Fruit fly (Drosophila melanogaster): ENCODE measurements around the gene Ptp36E.

The Ptp36E gene

DNA sequence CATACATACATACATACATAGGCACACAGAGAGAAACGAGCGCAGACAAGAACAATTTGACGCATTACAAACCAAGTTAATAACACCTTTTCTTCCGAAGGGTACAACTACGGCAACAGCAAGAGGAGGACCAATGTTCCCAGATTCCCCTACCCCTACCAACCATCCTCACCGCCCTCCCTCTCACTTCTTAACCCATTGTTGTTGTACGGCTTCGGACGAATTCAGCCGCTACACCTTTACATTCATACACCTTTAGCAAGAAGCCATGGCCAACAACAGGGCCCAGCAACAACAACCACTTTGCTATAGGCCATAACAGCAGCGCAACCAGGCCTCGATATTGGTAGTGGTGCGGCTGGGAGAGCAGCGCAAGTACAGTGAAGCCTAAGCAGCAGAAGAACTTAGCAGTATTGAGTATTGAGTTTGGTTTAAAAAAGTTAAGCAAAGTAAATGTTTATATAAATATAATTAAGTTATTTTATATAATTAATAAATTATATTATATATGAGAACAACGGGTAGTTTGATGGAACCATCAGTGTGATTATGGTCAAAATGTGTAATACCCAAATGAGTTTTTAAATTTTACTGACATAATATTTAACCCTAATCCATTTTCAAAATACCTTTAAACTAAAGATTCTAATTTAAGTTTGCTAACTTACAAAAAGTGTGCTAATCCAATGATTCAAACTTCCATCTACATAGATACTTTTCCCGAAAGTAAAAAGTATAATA, 34.2 kb downstream of the Ptp36E start:
- TF ChIP-seq EcR (GFP tag; optimal IDR thresholded peaks at IDR 0.05) (no peak), pan (optimal IDR thresholded peaks at IDR 0.05) (no peak), CG8478 (optimal IDR thresholded peaks at IDR 0.05) (no peak), Dll (optimal IDR thresholded peaks at IDR 0.05) (no peak), psq (optimal IDR thresholded peaks at IDR 0.05) (no peak), usp (GFP tag; optimal IDR thresholded peaks at IDR 0.05) (no peak)

DNA sequence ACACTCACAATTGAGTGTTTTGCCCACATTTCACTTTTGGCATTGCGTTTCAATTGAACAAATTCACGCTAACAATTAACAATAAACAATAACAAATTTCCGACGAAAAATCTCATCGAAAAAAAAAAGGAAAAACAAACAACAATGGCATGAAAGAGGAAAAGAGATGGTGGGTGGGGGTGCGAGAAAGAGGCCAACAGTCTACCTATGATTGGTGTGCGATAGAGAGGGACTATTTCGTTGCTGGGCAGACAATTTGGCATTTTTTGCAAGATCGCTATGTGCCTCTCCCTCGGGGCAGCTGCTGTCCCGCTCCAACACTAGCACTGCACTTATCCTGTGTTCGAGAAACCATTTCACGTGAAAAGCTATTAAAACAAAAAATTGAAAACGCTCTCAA, 34.9 kb downstream of the Ptp36E start:
- TF ChIP-seq pan (optimal IDR thresholded peaks at IDR 0.05) (no peak), EcR (GFP tag; optimal IDR thresholded peaks at IDR 0.05) (no peak), Dll (optimal IDR thresholded peaks at IDR 0.05) (no peak), usp (GFP tag; optimal IDR thresholded peaks at IDR 0.05) (no peak), psq (optimal IDR thresholded peaks at IDR 0.05) (no peak), CG8478 (optimal IDR thresholded peaks at IDR 0.05) (no peak)

DNA sequence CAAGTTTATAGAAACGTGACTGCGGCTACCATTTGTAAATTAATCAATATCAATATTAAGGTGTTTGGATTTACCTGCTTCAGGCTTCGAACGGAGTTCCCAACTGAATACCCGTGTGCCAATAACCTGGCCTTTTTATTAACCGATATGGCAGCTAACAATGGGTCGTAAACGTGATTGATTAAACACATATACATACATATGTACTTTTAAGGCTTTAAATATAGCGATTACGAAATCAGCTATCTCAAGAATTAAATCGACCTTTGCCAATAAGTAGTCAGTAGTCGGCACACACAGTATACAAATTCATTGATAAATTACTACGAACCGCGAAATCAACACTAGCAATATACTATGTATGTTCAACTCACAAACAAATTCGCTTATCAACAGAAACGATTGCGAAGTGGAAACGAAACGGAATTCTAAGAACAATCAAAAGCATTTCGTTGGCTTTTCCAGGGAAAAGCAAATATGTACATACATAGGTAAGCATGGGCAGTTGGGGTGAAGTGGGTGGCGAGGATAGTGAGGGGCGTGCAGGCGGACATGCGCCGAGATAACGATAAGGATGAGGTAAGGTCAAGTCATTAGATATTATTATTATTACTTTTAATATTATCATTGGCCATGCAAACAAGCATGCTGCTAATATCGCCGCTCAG, 36.1 kb downstream of the Ptp36E start:
- TF ChIP-seq pan (optimal IDR thresholded peaks at IDR 0.05), result no peak
- TF ChIP-seq CG8478 (optimal IDR thresholded peaks at IDR 0.05), result no peak
- TF ChIP-seq psq (optimal IDR thresholded peaks at IDR 0.05), result no peak
- TF ChIP-seq Dll (optimal IDR thresholded peaks at IDR 0.05), result no peak
- TF ChIP-seq EcR (GFP tag; optimal IDR thresholded peaks at IDR 0.05), result no peak
- no peak for TF ChIP-seq usp (GFP tag; optimal IDR thresholded peaks at IDR 0.05)

DNA sequence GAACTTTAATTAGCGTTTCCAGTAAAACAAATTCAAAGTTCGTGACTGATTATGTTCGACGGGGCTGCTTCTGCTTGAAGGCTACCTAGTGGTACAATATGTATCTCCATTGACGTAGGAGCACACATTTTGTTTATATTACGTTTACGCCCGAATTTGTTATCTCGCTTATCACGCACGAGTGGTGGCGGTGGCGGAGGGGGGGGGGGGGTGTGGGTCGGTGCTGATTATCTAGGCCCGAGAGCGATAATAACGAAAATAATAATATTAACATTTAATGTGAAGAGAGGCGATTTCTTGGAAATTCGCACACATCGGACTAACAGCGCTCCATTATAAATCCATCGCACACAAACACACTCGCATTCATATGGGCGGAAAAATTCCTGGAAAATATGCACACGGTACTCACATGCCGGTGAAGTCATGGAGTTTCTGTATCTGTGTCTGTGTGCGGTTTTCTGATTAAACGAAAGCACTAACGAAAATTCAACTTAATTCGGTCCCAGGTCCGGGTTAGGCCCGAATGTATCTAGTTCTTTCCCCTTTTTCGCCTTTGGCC, 37.2 kb downstream of the Ptp36E start:
- TF ChIP-seq EcR (GFP tag; optimal IDR thresholded peaks at IDR 0.05) (no peak), CG8478 (optimal IDR thresholded peaks at IDR 0.05) (no peak), usp (GFP tag; optimal IDR thresholded peaks at IDR 0.05) (no peak), pan (optimal IDR thresholded peaks at IDR 0.05) (no peak), Dll (optimal IDR thresholded peaks at IDR 0.05) (no peak), psq (optimal IDR thresholded peaks at IDR 0.05) (no peak)

DNA sequence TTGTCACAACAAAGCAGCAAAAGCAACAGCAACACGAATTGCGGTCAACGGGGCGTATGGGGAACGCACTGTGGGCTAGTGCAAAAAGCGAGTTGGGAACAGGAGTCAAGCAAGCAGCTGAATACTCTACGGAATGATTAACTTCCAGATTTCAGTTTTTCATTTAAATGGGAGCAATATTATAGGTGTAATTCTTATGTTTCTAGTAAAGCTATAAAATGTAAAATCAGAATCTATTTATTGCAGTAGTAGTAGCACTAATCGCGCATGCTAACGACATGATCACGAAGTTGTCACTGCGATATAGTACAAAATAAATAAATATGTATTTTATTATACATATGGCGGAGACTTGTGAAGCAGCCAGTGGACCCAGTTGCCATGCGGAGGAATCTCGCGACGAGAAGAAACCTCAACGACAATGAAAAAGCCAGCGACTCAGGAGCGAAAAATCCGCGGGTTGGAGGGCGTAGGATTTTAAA, 38.1 kb downstream of the Ptp36E start:
- TF ChIP-seq pan (optimal IDR thresholded peaks at IDR 0.05) (no peak), usp (GFP tag; optimal IDR thresholded peaks at IDR 0.05) (no peak)

DNA sequence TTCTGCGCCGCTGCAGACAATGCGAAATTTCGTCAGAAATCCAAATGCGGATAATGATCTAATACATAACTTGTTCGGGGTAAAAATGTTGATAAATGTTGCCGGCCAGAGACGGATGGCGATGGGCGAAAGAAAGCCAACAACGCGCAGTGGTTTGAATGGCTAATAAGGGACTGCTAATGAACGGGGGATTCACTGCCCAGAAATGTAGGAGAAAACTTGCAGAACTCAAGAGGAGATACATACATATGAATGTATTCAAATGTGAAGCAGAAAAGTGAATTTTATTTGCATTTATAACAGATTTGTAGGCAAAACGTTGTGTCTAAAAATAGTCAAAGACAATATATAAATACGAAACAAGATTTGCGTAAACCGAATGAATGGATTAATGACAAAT, 39.0 kb downstream of the Ptp36E start:
- TF ChIP-seq CG8478 (optimal IDR thresholded peaks at IDR 0.05), result no peak
- no peak for TF ChIP-seq EcR (GFP tag; optimal IDR thresholded peaks at IDR 0.05)
- TF ChIP-seq usp (GFP tag; optimal IDR thresholded peaks at IDR 0.05), result no peak
- TF ChIP-seq psq (optimal IDR thresholded peaks at IDR 0.05), result no peak
- TF ChIP-seq pan (optimal IDR thresholded peaks at IDR 0.05), result no peak
- no peak for TF ChIP-seq Dll (optimal IDR thresholded peaks at IDR 0.05)

DNA sequence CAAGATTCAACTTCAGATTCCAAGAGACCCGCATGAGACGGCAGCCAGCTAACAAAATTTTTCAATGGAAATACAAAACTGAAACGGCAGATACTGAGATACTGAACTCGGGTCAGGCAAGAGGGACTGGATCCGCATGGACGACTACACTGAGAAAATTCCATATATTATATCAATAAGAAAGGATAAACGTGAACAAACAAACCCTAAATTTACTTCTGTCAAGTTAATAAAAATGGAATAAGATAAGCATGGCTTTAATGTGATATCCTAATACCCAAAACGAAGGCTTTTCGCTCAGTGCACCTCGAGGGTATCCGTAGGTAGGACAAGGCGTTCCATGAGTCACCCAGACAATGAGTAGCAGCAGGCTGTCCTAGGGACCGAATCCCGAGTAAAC, 39.6 kb downstream of the Ptp36E start:
- TF ChIP-seq EcR (GFP tag; optimal IDR thresholded peaks at IDR 0.05) (no peak), pan (optimal IDR thresholded peaks at IDR 0.05) (no peak), Dll (optimal IDR thresholded peaks at IDR 0.05) (no peak), psq (optimal IDR thresholded peaks at IDR 0.05) (no peak), usp (GFP tag; optimal IDR thresholded peaks at IDR 0.05) (no peak), CG8478 (optimal IDR thresholded peaks at IDR 0.05) (no peak)

DNA sequence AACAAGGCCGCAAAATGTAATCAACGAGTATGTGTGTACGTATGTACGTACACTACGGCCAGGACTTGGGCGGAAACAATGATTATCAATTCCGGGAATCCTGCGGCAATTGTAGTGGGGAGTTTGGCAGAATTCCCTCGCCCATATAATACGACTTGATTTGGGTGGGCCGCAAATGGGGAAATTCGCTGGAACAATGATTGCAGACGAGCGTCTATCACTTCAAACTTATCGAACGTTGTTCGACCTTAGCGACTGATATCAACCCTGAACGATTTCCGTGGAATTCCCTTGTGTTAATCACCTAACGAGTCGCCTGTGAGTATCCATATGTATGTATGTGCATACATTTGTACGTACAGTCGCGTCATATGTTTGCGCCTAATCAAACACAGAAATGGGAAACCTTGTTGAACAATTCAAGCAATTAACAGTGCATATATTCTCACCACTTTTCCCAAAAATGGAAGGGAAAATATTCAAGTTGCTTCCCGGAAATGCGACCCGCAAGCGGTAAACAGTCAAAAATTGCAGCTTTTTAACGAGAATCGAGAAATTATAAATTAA, 40.5 kb downstream of the Ptp36E start:
- TF ChIP-seq psq (optimal IDR thresholded peaks at IDR 0.05) (no peak), pan (optimal IDR thresholded peaks at IDR 0.05) (no peak), usp (GFP tag; optimal IDR thresholded peaks at IDR 0.05) (no peak), EcR (GFP tag; optimal IDR thresholded peaks at IDR 0.05) (no peak), CG8478 (optimal IDR thresholded peaks at IDR 0.05) (no peak), Dll (optimal IDR thresholded peaks at IDR 0.05) (no peak)

DNA sequence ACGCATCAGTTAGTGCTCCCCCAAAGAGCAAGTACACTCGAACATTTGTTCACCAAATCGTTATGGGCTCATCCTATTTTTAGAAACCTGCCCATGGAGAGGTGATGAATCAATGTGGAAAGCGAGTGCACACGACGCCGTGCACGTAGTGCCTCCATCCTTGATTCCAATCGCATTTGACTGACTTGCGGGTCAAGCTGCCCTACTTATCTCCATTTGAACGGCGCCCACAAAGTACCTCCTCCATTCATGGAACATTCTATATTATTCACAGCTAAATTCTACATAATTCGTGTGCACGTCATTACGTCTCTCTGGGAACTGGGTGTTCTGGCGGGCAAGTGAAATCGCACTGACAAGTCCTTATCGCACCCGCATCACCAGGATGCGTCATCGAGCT, 41.6 kb downstream of the Ptp36E start:
- no peak for TF ChIP-seq psq (optimal IDR thresholded peaks at IDR 0.05)

DNA sequence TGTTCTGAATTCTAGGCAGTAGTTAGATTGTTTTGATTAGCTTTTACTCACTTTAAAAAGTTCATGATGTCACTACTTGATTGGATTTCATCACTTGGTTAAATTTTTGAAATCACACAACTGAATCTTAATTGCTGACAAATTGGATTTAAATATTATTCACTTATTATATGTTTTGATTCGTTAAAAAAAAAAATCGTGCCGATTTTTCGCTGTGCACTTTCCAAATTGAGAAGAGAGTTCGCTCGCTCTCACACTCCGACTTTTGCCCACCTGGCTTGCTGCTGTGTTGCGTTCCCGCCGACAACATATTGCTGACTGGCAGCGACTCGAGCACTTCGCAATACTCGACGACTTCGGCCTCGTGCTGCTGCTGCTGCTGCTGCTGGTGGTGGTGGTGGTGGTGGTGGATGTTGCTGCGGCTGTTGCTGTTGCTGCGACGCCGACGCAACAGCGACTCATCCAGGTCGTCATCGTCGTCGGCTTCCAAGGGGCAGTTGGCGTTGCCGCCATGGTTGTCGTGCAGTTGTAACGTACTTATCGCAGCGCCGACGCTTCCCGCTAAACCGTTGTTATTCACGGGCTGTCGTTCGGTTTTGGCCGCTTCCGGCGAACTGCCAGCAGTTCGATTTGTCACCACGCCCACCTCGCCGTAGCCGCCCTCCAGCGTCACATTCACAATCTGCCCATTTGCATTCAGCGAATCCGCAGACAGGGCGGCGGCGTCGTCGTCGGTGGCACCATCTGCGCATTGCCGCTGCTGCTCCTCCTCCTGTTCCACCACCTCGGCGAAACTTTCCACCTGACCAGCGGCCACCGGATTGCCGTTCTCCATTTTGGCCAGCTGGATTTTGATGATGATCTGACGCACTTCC, 43.1 kb downstream of the Ptp36E start:
- TF ChIP-seq psq (optimal IDR thresholded peaks at IDR 0.05), result no peak
- no peak for TF ChIP-seq usp (GFP tag; optimal IDR thresholded peaks at IDR 0.05)
- no peak for TF ChIP-seq CG8478 (optimal IDR thresholded peaks at IDR 0.05)
- TF ChIP-seq EcR (GFP tag; optimal IDR thresholded peaks at IDR 0.05), result no peak
- TF ChIP-seq pan (optimal IDR thresholded peaks at IDR 0.05), result no peak
- no peak for TF ChIP-seq Dll (optimal IDR thresholded peaks at IDR 0.05)

DNA sequence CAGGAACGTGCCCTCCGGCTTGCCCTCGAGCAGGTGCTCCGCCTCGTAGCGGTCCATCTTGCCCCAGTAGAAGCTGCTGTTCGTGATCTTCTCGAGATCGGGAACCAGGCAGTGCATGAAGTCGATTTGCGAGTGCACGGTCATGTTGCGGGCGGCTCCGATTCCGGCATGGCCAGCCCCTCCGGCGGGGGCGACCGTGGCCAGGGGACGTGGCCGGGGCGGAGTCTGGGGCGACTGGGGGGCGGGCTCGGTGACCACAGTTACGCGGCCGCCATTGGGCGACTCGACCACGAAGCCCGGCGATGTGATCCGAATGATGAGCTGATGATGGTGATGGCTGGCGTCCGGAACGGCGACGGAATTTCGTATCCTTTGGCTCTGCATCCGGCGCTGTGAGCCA, 44.3 kb downstream of the Ptp36E start:
- no peak for TF ChIP-seq CG8478 (optimal IDR thresholded peaks at IDR 0.05)
- no peak for TF ChIP-seq psq (optimal IDR thresholded peaks at IDR 0.05)
- no peak for TF ChIP-seq pan (optimal IDR thresholded peaks at IDR 0.05)
- TF ChIP-seq Dll (optimal IDR thresholded peaks at IDR 0.05), result no peak
- no peak for TF ChIP-seq EcR (GFP tag; optimal IDR thresholded peaks at IDR 0.05)
- no peak for TF ChIP-seq usp (GFP tag; optimal IDR thresholded peaks at IDR 0.05)
